Fruit fly (Drosophila melanogaster): ENCODE measurements around the gene Mvl.

- TF ChIP-seq Hr4 (GFP tag; optimal IDR thresholded peaks at IDR 0.05) (no peak), Eip93F (GFP tag; optimal IDR thresholded peaks at IDR 0.05) (no peak), CG6163 (GFP tag; IDR thresholded peaks at IDR 0.05) (no peak), Eip75B (GFP tag; optimal IDR thresholded peaks at IDR 0.05) (no peak), dac (GFP tag; optimal IDR thresholded peaks at IDR 0.05) (no peak), fkh (GFP tag; optimal IDR thresholded peaks at IDR 0.05) (no peak), dsx (GFP tag; optimal IDR thresholded peaks at IDR 0.05; ENCODE audit: poor library complexity, severe bottlenecking) (no peak)
Observed at dm6 chr3R:21078958-21079357, 18.4 kb upstream of the Mvl start.

Measured in whole organism, prepupa.